Fruit fly (Drosophila melanogaster) whole organism, embryonic: Measurements from ENCODE around the gene Rab3-GAP.

Experiments used
- ATbp ChIP-seq: fragments of 200-800 bp; sonication (Bioruptor generic); optimal IDR thresholded peaks from 2 replicates; lab custom pipeline; 2017; ENCODE audit warnings: missing biosample characterization, mild to moderate bottlenecking, missing genetic modification characterization, missing genetic modification reagents
- BtbVII ChIP-seq: fragments of 200-800 bp; sonication (Bioruptor generic); optimal IDR thresholded peaks from 3 replicates; lab custom pipeline; 2017; ENCODE audit warnings: missing biosample characterization, mild to moderate bottlenecking, missing genetic modification characterization
- CG10431 ChIP-seq: fragments of 200-800 bp; sonication (Bioruptor generic); optimal IDR thresholded peaks from 3 replicates; lab custom pipeline; 2018; ENCODE audit warnings: missing biosample characterization, mild to moderate bottlenecking, missing genetic modification characterization
- CG14667 ChIP-seq: fragments of 200-800 bp; sonication (Bioruptor generic); IDR thresholded peaks from 2 replicates; pipeline ENCODE4 v1.3.6; 2022; ENCODE audit warnings: missing biosample characterization, missing genetic modification characterization
- CG1529 ChIP-seq: fragments of 200-800 bp; sonication (Bioruptor generic); optimal IDR thresholded peaks from 3 replicates; lab custom pipeline; 2018; ENCODE audit warnings: missing biosample characterization, missing genetic modification characterization
- CG16863 ChIP-seq: fragments of 200-800 bp; sonication (Bioruptor generic); optimal IDR thresholded peaks from 3 replicates; lab custom pipeline; 2016; ENCODE audit warnings: missing biosample characterization, missing genetic modification characterization
- CG17328 ChIP-seq: fragments of 200-800 bp; sonication (Bioruptor generic); IDR thresholded peaks from 2 replicates; pipeline ENCODE4 v1.3.6; 2022; ENCODE audit warnings: missing biosample characterization, missing genetic modification characterization
- CG17829 ChIP-seq: fragments of 200-800 bp; optimal IDR thresholded peaks from 2 replicates; lab custom pipeline; 2019; ENCODE audit warnings: missing biosample characterization, mild to moderate bottlenecking, missing genetic modification characterization, moderate library complexity
- CG18011 ChIP-seq: fragments of 200-800 bp; sonication (Bioruptor generic); optimal IDR thresholded peaks from 2 replicates; lab custom pipeline; 2017; ENCODE audit warnings: missing biosample characterization, missing genetic modification characterization, mild to moderate bottlenecking, moderate library complexity, missing genotype
- CG2120 ChIP-seq: fragments of 200-800 bp; sonication (Bioruptor generic); optimal IDR thresholded peaks from 3 replicates; lab custom pipeline; 2016; ENCODE audit warnings: missing biosample characterization, missing genetic modification characterization
- CG2129 ChIP-seq: fragments of 200-800 bp; sonication (Bioruptor generic); IDR thresholded peaks from 2 replicates; pipeline ENCODE4 v1.3.6; 2022; ENCODE audit warnings: missing biosample characterization, missing genetic modification characterization; ENCODE audit not compliant: partially characterized antibody
- CG2712 ChIP-seq: fragments of 200-800 bp; optimal IDR thresholded peaks from 3 replicates; lab custom pipeline; 2019; ENCODE audit warnings: missing biosample characterization, mild to moderate bottlenecking, missing genetic modification characterization, moderate library complexity
- CG32532 ChIP-seq: fragments of 200-800 bp; sonication (Bioruptor generic); IDR thresholded peaks from 2 replicates; pipeline ENCODE4 v1.3.6; 2022; ENCODE audit warnings: missing biosample characterization, missing genetic modification characterization
- CG6175 ChIP-seq: fragments of 200-800 bp; sonication (Bioruptor generic); IDR thresholded peaks from 3 replicates; pipeline ENCODE4 v1.3.6; 2022; ENCODE audit warnings: missing biosample characterization, missing genetic modification characterization
- CG8290 ChIP-seq, 3 experiments: fragments of 200-800 bp; sonication (Bioruptor generic); optimal IDR thresholded peaks; 2 replicates each; lab custom pipeline; 2016 to 2019; ENCODE audit warnings: missing biosample characterization in 3 of 3, missing genetic modification characterization in 3 of 3, mild to moderate bottlenecking in 2 of 3, moderate library complexity in 1 of 3
- CG8478 ChIP-seq: fragments of >200 bp; optimal IDR thresholded peaks from 2 replicates; lab custom pipeline; 2018
- D19A ChIP-seq: fragments of 200-800 bp; optimal IDR thresholded peaks from 3 replicates; lab custom pipeline; 2019; ENCODE audit warnings: missing biosample characterization, mild to moderate bottlenecking, missing genetic modification characterization, moderate library complexity
- Dll ChIP-seq: fragments of 200-800 bp; sonication (Bioruptor generic); IDR thresholded peaks from 4 replicates; pipeline ENCODE4 v1.3.6; 2022; ENCODE audit warnings: missing biosample characterization, missing genetic modification characterization; ENCODE audit not compliant: partially characterized antibody
- Elba2 ChIP-seq: fragments of 200-800 bp; sonication (Bioruptor generic); optimal IDR thresholded peaks from 3 replicates; lab custom pipeline; 2016; ENCODE audit warnings: missing biosample characterization, missing genetic modification characterization
- GATAe ChIP-seq: fragments of 200-800 bp; sonication (Bioruptor generic); conservative IDR thresholded peaks from 2 replicates; pipeline ENCODE4 v1.3.6; 2022; ENCODE audit warnings: missing biosample characterization, missing genetic modification characterization
- Kr ChIP-seq: fragments of 200-800 bp; sonication (Bioruptor generic); optimal IDR thresholded peaks from 2 replicates; lab custom pipeline; 2017; ENCODE audit warnings: missing biosample characterization, mild to moderate bottlenecking, missing genetic modification characterization
- MTF-1 ChIP-seq: fragments of 200-800 bp; sonication (Bioruptor generic); optimal IDR thresholded peaks from 2 replicates; lab custom pipeline; 2018; ENCODE audit warnings: missing biosample characterization, mild to moderate bottlenecking, missing genetic modification characterization, borderline replicate concordance
- NFAT ChIP-seq: fragments of 200-800 bp; sonication (Bioruptor generic); IDR thresholded peaks from 2 replicates; pipeline ENCODE4 v1.3.6; 2022; ENCODE audit warnings: missing biosample characterization, missing genetic modification characterization
- PHDP ChIP-seq: fragments of 200-800 bp; sonication (Bioruptor generic); optimal IDR thresholded peaks from 3 replicates; lab custom pipeline; 2018; ENCODE audit warnings: missing biosample characterization, mild to moderate bottlenecking, missing genetic modification characterization, moderate library complexity
- Pdp1 ChIP-seq, 2 experiments: fragments of 200-800 bp; sonication (Bioruptor generic); optimal IDR thresholded peaks; 3 replicates each; lab custom pipeline; 2016; ENCODE audit warnings: missing biosample characterization in 2 of 2, missing genetic modification characterization in 2 of 2, mild to moderate bottlenecking in 1 of 2, moderate library complexity in 1 of 2
- Ptx1 ChIP-seq: fragments of 200-800 bp; sonication (Bioruptor generic); IDR thresholded peaks from 2 replicates; pipeline ENCODE4 v1.3.6; 2022; ENCODE audit warnings: missing biosample characterization, missing genetic modification characterization
- Spps ChIP-seq: fragments of 200-800 bp; sonication (Bioruptor generic); optimal IDR thresholded peaks from 2 replicates; lab custom pipeline; 2018; ENCODE audit warnings: missing biosample characterization, mild to moderate bottlenecking, missing genetic modification characterization
- abd-A ChIP-seq: fragments of 200-800 bp; sonication (Bioruptor generic); optimal IDR thresholded peaks from 3 replicates; lab custom pipeline; 2019; ENCODE audit warnings: missing biosample characterization, mild to moderate bottlenecking, missing genetic modification characterization, moderate library complexity
- ac ChIP-seq: fragments of 200-800 bp; sonication (Bioruptor generic); optimal IDR thresholded peaks from 3 replicates; lab custom pipeline; 2017; ENCODE audit warnings: missing biosample characterization, mild to moderate bottlenecking, missing genetic modification characterization
- al ChIP-seq: fragments of 200-800 bp; sonication (Bioruptor generic); IDR thresholded peaks from 2 replicates; pipeline ENCODE4 v1.3.6; 2022; ENCODE audit warnings: missing biosample characterization, missing genetic modification characterization
- chm ChIP-seq: fragments of 200-800 bp; sonication (Bioruptor generic); IDR thresholded peaks from 2 replicates; pipeline ENCODE4 v1.3.6; 2022; ENCODE audit warnings: missing biosample characterization, missing genetic modification characterization
- corto ChIP-seq: fragments of 200-800 bp; sonication (Bioruptor generic); optimal IDR thresholded peaks from 2 replicates; lab custom pipeline; 2016; ENCODE audit warnings: missing biosample characterization, mild to moderate bottlenecking, missing genetic modification characterization, moderate library complexity
- croc ChIP-seq: fragments of 200-800 bp; sonication (Bioruptor generic); conservative IDR thresholded peaks from 3 replicates; pipeline ENCODE4 v1.3.6; 2022; ENCODE audit warnings: missing biosample characterization, missing genetic modification characterization
- dati ChIP-seq: fragments of 200-800 bp; sonication (Bioruptor generic); IDR thresholded peaks from 2 replicates; pipeline ENCODE4 v1.3.6; 2022; ENCODE audit warnings: missing biosample characterization, missing genetic modification characterization
- dmrt11E ChIP-seq: fragments of 200-800 bp; sonication (Bioruptor generic); optimal IDR thresholded peaks from 3 replicates; lab custom pipeline; 2018; ENCODE audit warnings: missing biosample characterization, mild to moderate bottlenecking, missing genetic modification characterization, moderate library complexity
- emc ChIP-seq: fragments of 200-800 bp; sonication (Bioruptor generic); optimal IDR thresholded peaks from 2 replicates; lab custom pipeline; 2016; ENCODE audit warnings: missing biosample characterization, missing genetic modification characterization
- ems ChIP-seq: fragments of 200-800 bp; sonication (Bioruptor generic); optimal IDR thresholded peaks from 3 replicates; lab custom pipeline; 2016; ENCODE audit warnings: missing biosample characterization, missing genetic modification characterization
- esg ChIP-seq: fragments of 200-800 bp; sonication (Bioruptor generic); conservative IDR thresholded peaks from 2 replicates; pipeline ENCODE4 v1.3.6; 2022; ENCODE audit warnings: missing biosample characterization, missing genetic modification characterization
- gsb-n ChIP-seq: fragments of 200-800 bp; sonication (Bioruptor generic); optimal IDR thresholded peaks from 3 replicates; lab custom pipeline; 2018; ENCODE audit warnings: missing biosample characterization, mild to moderate bottlenecking, missing genetic modification characterization
- ham ChIP-seq: fragments of 200-800 bp; sonication (Bioruptor generic); IDR thresholded peaks from 2 replicates; pipeline ENCODE4 v1.3.6; 2022; ENCODE audit warnings: missing biosample characterization, missing genetic modification characterization
- her ChIP-seq: fragments of 200-800 bp; sonication (Bioruptor generic); optimal IDR thresholded peaks from 2 replicates; lab custom pipeline; 2016; ENCODE audit warnings: missing biosample characterization, missing genetic modification characterization
- luna ChIP-seq: fragments of 200-800 bp; sonication (Bioruptor generic); optimal IDR thresholded peaks from 2 replicates; lab custom pipeline; 2016; ENCODE audit warnings: missing biosample characterization, missing genetic modification characterization
- nom ChIP-seq: fragments of 200-800 bp; sonication (Bioruptor generic); optimal IDR thresholded peaks from 2 replicates; lab custom pipeline; 2017; ENCODE audit warnings: missing biosample characterization, missing genetic modification characterization, mild to moderate bottlenecking, moderate library complexity, missing genetic modification reagents
- pfk ChIP-seq: fragments of 200-800 bp; sonication (Bioruptor generic); optimal IDR thresholded peaks from 2 replicates; lab custom pipeline; 2018; ENCODE audit warnings: missing biosample characterization, mild to moderate bottlenecking, missing genetic modification characterization, moderate library complexity
- pnt ChIP-seq: fragments of 200-800 bp; sonication (Bioruptor generic); optimal IDR thresholded peaks from 3 replicates; lab custom pipeline; 2016; ENCODE audit warnings: missing biosample characterization, missing genetic modification characterization
- prd ChIP-seq, 3 experiments: fragments of >200 bp in 2 of 3; fragments of 200-800 bp in 1 of 3; sonication (Bioruptor generic) in 1 of 3; optimal IDR thresholded peaks in 2 of 3; IDR thresholded peaks in 1 of 3; 2 replicates in 2 of 3; 3 replicates in 1 of 3; pipeline versions ENCODE4 v1.3.6 to Lab custom; 2017 to 2022; ENCODE audit warnings: missing biosample characterization in 1 of 3, missing genetic modification characterization in 1 of 3
- row ChIP-seq: fragments of 200-800 bp; sonication (Bioruptor generic); IDR thresholded peaks from 3 replicates; pipeline ENCODE4 v1.3.6; 2022; ENCODE audit warnings: missing biosample characterization, missing genetic modification characterization
- tgo ChIP-seq: fragments of 200-800 bp; sonication (Bioruptor generic); IDR thresholded peaks from 3 replicates; pipeline ENCODE4 v1.3.6; 2022; ENCODE audit warnings: missing biosample characterization, missing genetic modification characterization
- tup ChIP-seq: fragments of 200-800 bp; sonication (Bioruptor generic); optimal IDR thresholded peaks from 2 replicates; lab custom pipeline; 2016; ENCODE audit warnings: missing biosample characterization, mild to moderate bottlenecking, missing genetic modification characterization, moderate library complexity
- zen ChIP-seq: fragments of 200-800 bp; sonication (Bioruptor generic); optimal IDR thresholded peaks from 3 replicates; lab custom pipeline; 2018; ENCODE audit warnings: missing biosample characterization, mild to moderate bottlenecking, missing genetic modification characterization, moderate library complexity

Rab3-GAP gene

dm6 chr2L:12075850-12076249 is 12.9 kb upstream of the Rab3-GAP start, which contains the start of gene CG14947 (continued):
- TF ChIP-seq Dll (GFP tag; lab: Robert Waterston, UW) (no peak), corto (no peak), tgo (GFP tag; lab: Robert Waterston, UW) (0 out of 3 replicates have a peak, but pooled peaks have one; percentile 14), prd (optimal IDR thresholded peaks at IDR 0.05; lab: Kevin White, UChicago) (no peak), prd (GFP tag; IDR thresholded peaks at IDR 0.05; lab: Robert Waterston, UW) (peak; percentile 63; the same call in 1 of the 3 replicates), CG14667 (GFP tag; lab: Robert Waterston, UW) (no peak), CG17829 (tag; lab: Kevin White, UChicago) (no peak), ATbp (peak; percentile 12), BtbVII (GFP tag; lab: Kevin White, UChicago) (no peak), luna (GFP tag; lab: Kevin White, UChicago) (no peak), Spps (tag; lab: Kevin White, UChicago) (no peak), al (GFP tag; lab: Robert Waterston, UW) (no peak), CG8478 (no peak), ems (GFP tag; lab: Kevin White, UChicago) (no peak), emc (GFP tag; lab: Kevin White, UChicago) (no peak), croc (no peak), esg (GFP tag; lab: Robert Waterston, UW) (no peak), PHDP (tag; lab: Kevin White, UChicago) (no peak), CG1529 (GFP tag; lab: Kevin White, UChicago) (no peak), CG17328 (GFP tag; lab: Robert Waterston, UW) (no peak), abd-A (tag; lab: Kevin White, UChicago) (no peak), CG10431 (peak; percentile 2), Kr (GFP tag; lab: Kevin White, UChicago) (peak; percentile 25), Ptx1 (GFP tag; lab: Robert Waterston, UW) (0 out of 2 replicates have a peak, but pooled peaks have one; percentile 18), ac (GFP tag; lab: Kevin White, UChicago) (peak; percentile 32), Pdp1 (GFP tag; optimal IDR thresholded peaks at IDR 0.05; lab: Kevin White, UChicago) (no peak), tup (GFP tag; lab: Kevin White, UChicago) (no peak), pnt (GFP tag; lab: Kevin White, UChicago) (no peak), nom (GFP tag; lab: Kevin White, UChicago) (peak; percentile 38), CG18011 (GFP tag; lab: Kevin White, UChicago) (no peak), D19A (tag; lab: Kevin White, UChicago) (peak; percentile 88), CG2712 (tag; lab: Kevin White, UChicago) (peak; percentile 15), GATAe (GFP tag; lab: Robert Waterston, UW) (no peak), CG16863 (no peak), dmrt11E (tag; lab: Kevin White, UChicago) (no peak), pfk (GFP tag; lab: Kevin White, UChicago) (no peak), dati (GFP tag; lab: Robert Waterston, UW) (no peak), Elba2 (GFP tag; lab: Kevin White, UChicago) (peak; percentile 57), row (GFP tag; lab: Robert Waterston, UW) (peak; percentile 36; the same call in 1 of the 3 replicates), chm (GFP tag; lab: Robert Waterston, UW) (0 out of 2 replicates have a peak, but pooled peaks have one; percentile 40), CG8290 (GFP tag; optimal IDR thresholded peaks at IDR 0.05; lab: Kevin White, UChicago) (no peak), CG8290 (tag; optimal IDR thresholded peaks at IDR 0.05; lab: Kevin White, UChicago) (peak in 1 of 2 experiments; percentile 41), NFAT (GFP tag; lab: Robert Waterston, UW) (0 out of 2 replicates have a peak, but pooled peaks have one; percentile 13), ham (GFP tag; lab: Robert Waterston, UW) (no peak), her (GFP tag; lab: Kevin White, UChicago) (no peak), CG2120 (GFP tag; lab: Kevin White, UChicago) (no peak), CG2129 (GFP tag; lab: Robert Waterston, UW) (no peak), zen (tag; lab: Kevin White, UChicago) (peak; percentile 30), MTF-1 (GFP tag; lab: Kevin White, UChicago) (peak; percentile 17), CG6175 (GFP tag; lab: Robert Waterston, UW) (0 out of 3 replicates have a peak, but pooled peaks have one; percentile 32), CG32532 (GFP tag; lab: Robert Waterston, UW) (no peak), gsb-n (peak; percentile 27)
